Fruit fly (Drosophila melanogaster): ENCODE results near the gene Nak.

Nak gene

dm6 chr2L:18927891-18928290, 40.7 kb downstream of the Nak start:
- TF ChIP-seq CG5204 (GFP tag; optimal IDR thresholded peaks at IDR 0.05): no peak
- TF ChIP-seq CG11617 (GFP tag; optimal IDR thresholded peaks at IDR 0.05): no peak
- TF ChIP-seq pad (GFP tag; optimal IDR thresholded peaks at IDR 0.05): no peak
- no peak for TF ChIP-seq kay (GFP tag; ENCODE audit: borderline replicate concordance)
- no peak for TF ChIP-seq Clk (GFP tag; optimal IDR thresholded peaks at IDR 0.05)
- TF ChIP-seq CG7101 (tag; optimal IDR thresholded peaks at IDR 0.05): no peak
- no peak for TF ChIP-seq cnc (optimal IDR thresholded peaks at IDR 0.05)
- no peak for TF ChIP-seq CG1620 (GFP tag; optimal IDR thresholded peaks at IDR 0.05)
- TF ChIP-seq bab1 (GFP tag; optimal IDR thresholded peaks at IDR 0.05): no peak
- no peak for TF ChIP-seq toe (GFP tag; optimal IDR thresholded peaks at IDR 0.05)
- TF ChIP-seq Crg-1 (GFP tag; optimal IDR thresholded peaks at IDR 0.05): no peak
- TF ChIP-seq CG12768 (GFP tag; optimal IDR thresholded peaks at IDR 0.05): no peak
- TF ChIP-seq CG7045 (GFP tag; optimal IDR thresholded peaks at IDR 0.05): no peak
- TF ChIP-seq cic (GFP tag; optimal IDR thresholded peaks at IDR 0.05): no peak
- TF ChIP-seq ovo (GFP tag; optimal IDR thresholded peaks at IDR 0.05): no peak
- no peak for TF ChIP-seq Hr96 (GFP tag; optimal IDR thresholded peaks at IDR 0.05)
- TF ChIP-seq Mnt (GFP tag; optimal IDR thresholded peaks at IDR 0.05): no peak
- no peak for TF ChIP-seq CG33017 (tag; optimal IDR thresholded peaks at IDR 0.05)
- TF ChIP-seq CG14711 (tag; optimal IDR thresholded peaks at IDR 0.05): no peak
- TF ChIP-seq tj (GFP tag; optimal IDR thresholded peaks at IDR 0.05): no peak

- TF ChIP-seq CG11617 (GFP tag; optimal IDR thresholded peaks at IDR 0.05): no peak
- no peak for TF ChIP-seq CG7045 (GFP tag; optimal IDR thresholded peaks at IDR 0.05)
- no peak for TF ChIP-seq CG5204 (GFP tag; optimal IDR thresholded peaks at IDR 0.05)
- no peak for TF ChIP-seq cic (GFP tag; optimal IDR thresholded peaks at IDR 0.05)
- TF ChIP-seq CG7101 (tag; optimal IDR thresholded peaks at IDR 0.05): no peak
- TF ChIP-seq Hr96 (GFP tag; optimal IDR thresholded peaks at IDR 0.05): no peak
- no peak for TF ChIP-seq toe (GFP tag; optimal IDR thresholded peaks at IDR 0.05)
- no peak for TF ChIP-seq CG1620 (GFP tag; optimal IDR thresholded peaks at IDR 0.05)
- TF ChIP-seq Crg-1 (GFP tag; optimal IDR thresholded peaks at IDR 0.05): no peak
- TF ChIP-seq cnc (optimal IDR thresholded peaks at IDR 0.05): no peak
Measured at dm6 chr2L:18925956-18926355, 42.6 kb downstream of the Nak start.

- TF ChIP-seq CG12768 (GFP tag; optimal IDR thresholded peaks at IDR 0.05) (no peak), cic (GFP tag; optimal IDR thresholded peaks at IDR 0.05) (no peak)
Measured at dm6 chr2L:18925387-18925786, 43.2 kb downstream of the Nak start.

- TF ChIP-seq CG5204 (GFP tag; optimal IDR thresholded peaks at IDR 0.05): no peak
Measured at dm6 chr2L:18924642-18925244, 43.8 kb downstream of the Nak start.

dm6 chr2L:18921246-18921645, 47.3 kb downstream of the Nak start:
- TF ChIP-seq CG14711 (tag; optimal IDR thresholded peaks at IDR 0.05): no peak
- no peak for TF ChIP-seq bab1 (GFP tag; optimal IDR thresholded peaks at IDR 0.05)

dm6 chr2L:18919474-18919873, 49.1 kb downstream of the Nak start:
- TF ChIP-seq bab1 (GFP tag; optimal IDR thresholded peaks at IDR 0.05): no peak
- TF ChIP-seq Hr96 (GFP tag; optimal IDR thresholded peaks at IDR 0.05): no peak
- no peak for TF ChIP-seq CG11617 (GFP tag; optimal IDR thresholded peaks at IDR 0.05)
- no peak for TF ChIP-seq toe (GFP tag; optimal IDR thresholded peaks at IDR 0.05)

dm6 chr2L:18917584-18917983, 51.0 kb downstream of the Nak start:
- TF ChIP-seq Clk (GFP tag; optimal IDR thresholded peaks at IDR 0.05): no peak
- TF ChIP-seq tj (GFP tag; optimal IDR thresholded peaks at IDR 0.05): no peak
- no peak for TF ChIP-seq CG5204 (GFP tag; optimal IDR thresholded peaks at IDR 0.05)
- no peak for TF ChIP-seq CG7045 (GFP tag; optimal IDR thresholded peaks at IDR 0.05)
- no peak for TF ChIP-seq toe (GFP tag; optimal IDR thresholded peaks at IDR 0.05)
- no peak for TF ChIP-seq Hr96 (GFP tag; optimal IDR thresholded peaks at IDR 0.05)
- no peak for TF ChIP-seq CG1620 (GFP tag; optimal IDR thresholded peaks at IDR 0.05)
- no peak for TF ChIP-seq kay (GFP tag; ENCODE audit: borderline replicate concordance)
- TF ChIP-seq CG11617 (GFP tag; optimal IDR thresholded peaks at IDR 0.05): no peak
- TF ChIP-seq ovo (GFP tag; optimal IDR thresholded peaks at IDR 0.05): no peak
- no peak for TF ChIP-seq bab1 (GFP tag; optimal IDR thresholded peaks at IDR 0.05)
- no peak for TF ChIP-seq CG7101 (tag; optimal IDR thresholded peaks at IDR 0.05)

- TF ChIP-seq cnc (optimal IDR thresholded peaks at IDR 0.05): no peak
- no peak for TF ChIP-seq Hr96 (GFP tag; optimal IDR thresholded peaks at IDR 0.05)
- no peak for TF ChIP-seq kay (GFP tag; ENCODE audit: borderline replicate concordance)
- TF ChIP-seq Clk (GFP tag; optimal IDR thresholded peaks at IDR 0.05): no peak
- no peak for TF ChIP-seq Crg-1 (GFP tag; optimal IDR thresholded peaks at IDR 0.05)
- TF ChIP-seq cic (GFP tag; optimal IDR thresholded peaks at IDR 0.05): no peak
- no peak for TF ChIP-seq Mnt (GFP tag; optimal IDR thresholded peaks at IDR 0.05)
- no peak for TF ChIP-seq CG7045 (GFP tag; optimal IDR thresholded peaks at IDR 0.05)
- TF ChIP-seq bab1 (GFP tag; optimal IDR thresholded peaks at IDR 0.05): no peak
- TF ChIP-seq pad (GFP tag; optimal IDR thresholded peaks at IDR 0.05): no peak
- TF ChIP-seq CG14711 (tag; optimal IDR thresholded peaks at IDR 0.05): no peak
- TF ChIP-seq ovo (GFP tag; optimal IDR thresholded peaks at IDR 0.05): no peak
- no peak for TF ChIP-seq CG11617 (GFP tag; optimal IDR thresholded peaks at IDR 0.05)
- TF ChIP-seq tj (GFP tag; optimal IDR thresholded peaks at IDR 0.05): no peak
Measured at dm6 chr2L:18914829-18915228, 53.7 kb downstream of the Nak start.
